Worm (Caenorhabditis elegans): ENCODE results near the gene nduv-3.

Gene nduv-3

DNA sequence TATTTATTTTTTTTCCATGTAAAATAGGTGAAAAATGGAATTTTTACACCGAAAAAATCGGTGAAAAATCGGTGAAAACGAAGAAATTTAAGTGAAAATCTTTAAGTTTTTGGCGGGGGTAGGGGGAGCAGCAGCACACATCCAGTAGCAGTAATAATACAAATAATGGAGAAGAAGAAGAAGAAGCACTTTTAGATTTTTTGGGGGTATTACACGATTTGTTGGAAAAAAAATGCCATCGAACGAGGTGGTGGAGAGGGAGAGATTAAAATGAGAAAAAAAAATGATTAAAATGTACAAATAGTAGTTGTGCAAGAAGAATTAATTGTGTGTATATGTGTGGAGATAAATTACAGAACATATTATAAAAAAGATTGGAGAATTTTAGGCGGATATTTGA lies 37.0 kb downstream of the nduv-3 start:
- TF ChIP-seq flh-1 (GFP tag; optimal IDR thresholded peaks at IDR 0.05) (no peak), M03D4.4 (tag; optimal IDR thresholded peaks at IDR 0.05) (no peak), sptf-1 (tag; optimal IDR thresholded peaks at IDR 0.05) (no peak), ceh-83 (GFP tag; optimal IDR thresholded peaks at IDR 0.05) (no peak), ham-2 (GFP tag; optimal IDR thresholded peaks at IDR 0.05) (no peak), ceh-43 (GFP tag; optimal IDR thresholded peaks at IDR 0.05) (no peak), blmp-1 (tag; optimal IDR thresholded peaks at IDR 0.05) (no peak), snpc-4 (tag; optimal IDR thresholded peaks at IDR 0.05) (no peak), bed-3 (GFP tag; optimal IDR thresholded peaks at IDR 0.05) (no peak), nhr-12 (tag; optimal IDR thresholded peaks at IDR 0.05) (no peak), zip-8 (tag; optimal IDR thresholded peaks at IDR 0.05) (no peak), nhr-2 (tag; optimal IDR thresholded peaks at IDR 0.05) (no peak), ces-1 (GFP tag; optimal IDR thresholded peaks at IDR 0.05) (no peak), tbx-8 (GFP tag; optimal IDR thresholded peaks at IDR 0.05) (no peak), nhr-237 (tag; optimal IDR thresholded peaks at IDR 0.05) (no peak)

DNA sequence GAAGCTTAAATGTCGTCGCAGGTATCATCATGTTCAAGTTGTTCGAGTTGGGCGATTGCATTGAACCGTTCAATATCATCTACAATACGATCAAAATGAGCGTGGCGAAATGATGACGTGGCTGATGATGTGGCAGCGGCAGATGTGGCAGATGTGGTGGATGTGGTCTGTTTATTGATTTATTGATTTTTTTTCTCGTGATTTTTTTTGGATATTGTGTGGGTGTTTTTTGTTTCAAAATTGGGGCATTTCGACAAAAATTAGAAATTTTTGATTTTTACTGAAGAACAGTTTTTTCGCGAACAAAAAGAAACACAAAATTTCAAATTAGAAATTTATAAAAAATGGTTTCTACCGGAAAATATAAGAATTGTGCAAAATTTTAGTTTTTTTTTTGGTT lies 39.2 kb downstream of the nduv-3 start:
- TF ChIP-seq elt-1 (tag; optimal IDR thresholded peaks at IDR 0.05; ENCODE audit: borderline replicate concordance, insufficient read depth) (no peak), nhr-237 (tag; optimal IDR thresholded peaks at IDR 0.05) (no peak), zip-8 (tag; optimal IDR thresholded peaks at IDR 0.05) (no peak), nhr-12 (tag; optimal IDR thresholded peaks at IDR 0.05) (no peak), pha-4 (tag; optimal IDR thresholded peaks at IDR 0.05) (no peak), elt-3 (tag; optimal IDR thresholded peaks at IDR 0.05) (no peak), unc-120 (tag; optimal IDR thresholded peaks at IDR 0.05; ENCODE audit: poor library complexity, severe bottlenecking) (no peak), drap-1 (GFP tag; optimal IDR thresholded peaks at IDR 0.05) (no peak), snpc-4 (tag; optimal IDR thresholded peaks at IDR 0.05) (no peak), sptf-1 (tag; optimal IDR thresholded peaks at IDR 0.05) (no peak), lin-13 (tag; optimal IDR thresholded peaks at IDR 0.05) (no peak), M03D4.4 (tag; optimal IDR thresholded peaks at IDR 0.05) (no peak)

DNA sequence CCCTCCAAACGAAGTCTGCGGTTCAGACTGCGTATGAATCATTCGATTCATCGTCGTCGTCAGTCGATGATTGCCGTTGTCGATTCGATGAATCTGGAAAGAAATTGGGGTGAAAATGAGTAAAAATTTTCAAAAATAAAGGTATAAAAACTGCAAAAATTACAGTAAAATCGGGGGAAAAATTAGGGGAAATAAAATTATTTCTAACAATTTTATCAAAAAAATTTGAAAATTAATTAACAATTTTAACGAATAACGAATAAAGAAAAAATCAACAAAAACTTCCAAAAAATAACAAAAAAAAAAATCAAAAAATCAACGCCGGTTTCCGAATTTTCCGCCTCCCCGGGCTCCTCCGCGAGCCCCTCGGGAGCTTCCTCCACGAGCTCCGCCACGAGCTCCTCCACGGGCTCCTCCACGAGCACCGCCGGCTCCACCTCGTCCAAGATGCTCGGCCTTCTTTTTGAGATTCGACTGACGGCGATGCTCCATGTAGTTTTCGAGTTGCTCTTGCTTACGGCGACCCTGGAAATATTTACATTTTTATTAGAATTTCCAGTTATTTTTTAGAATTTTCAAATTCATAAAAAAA lies 47.7 kb downstream of the nduv-3 start, which contains the start of gene egrh-3:
Gene egrh-3, minus strand, starts transcription at position 51 of the 592 bp plus-strand sequence.
- TF ChIP-seq hlh-1 (tag; optimal IDR thresholded peaks at IDR 0.05) (no peak), tbx-8 (GFP tag; optimal IDR thresholded peaks at IDR 0.05) (no peak), ces-1 (GFP tag; optimal IDR thresholded peaks at IDR 0.05) (no peak), lsy-2 (tag; optimal IDR thresholded peaks at IDR 0.05) (no peak), cnd-1 (tag; optimal IDR thresholded peaks at IDR 0.05) (no peak), M03D4.4 (tag; optimal IDR thresholded peaks at IDR 0.05) (no peak), zip-8 (tag; optimal IDR thresholded peaks at IDR 0.05) (no peak), nhr-76 (tag; optimal IDR thresholded peaks at IDR 0.05) (no peak)
